Fruit fly (Drosophila melanogaster) whole organism, embryonic: ENCODE results near the gene Ssadh.

ENCODE experiments used
- Atf-2 ChIP-seq: fragments of 200-800 bp; sonication (Bioruptor generic); optimal IDR thresholded peaks from 2 replicates; lab custom pipeline; 2016; ENCODE audit warnings: missing biosample characterization, missing genetic modification characterization
- BEAF-32 ChIP-seq: fragments of 200-800 bp; sonication (Bioruptor generic); optimal IDR thresholded peaks from 3 replicates; lab custom pipeline; 2017; ENCODE audit warnings: missing biosample characterization, missing genetic modification characterization, mild to moderate bottlenecking, moderate library complexity, missing genetic modification reagents
- Bgb ChIP-seq: fragments of 200-800 bp; sonication (Bioruptor generic); IDR thresholded peaks from 2 replicates; pipeline ENCODE4 v1.3.6; 2022; ENCODE audit warnings: missing biosample characterization, missing genetic modification characterization; ENCODE audit not compliant: partially characterized antibody
- CG1024 ChIP-seq: fragments of 200-800 bp; sonication (Bioruptor generic); IDR thresholded peaks from 2 replicates; pipeline ENCODE4 v1.3.6; 2022; ENCODE audit warnings: missing biosample characterization, missing genetic modification characterization
- CG10274 ChIP-seq: fragments of 200-800 bp; sonication (Bioruptor generic); optimal IDR thresholded peaks from 3 replicates; lab custom pipeline; 2017; ENCODE audit warnings: missing biosample characterization, mild to moderate bottlenecking, missing genetic modification characterization
- CG10959 ChIP-seq: fragments of 200-800 bp; sonication (Bioruptor generic); IDR thresholded peaks from 2 replicates; pipeline ENCODE4 v1.3.6; 2022; ENCODE audit warnings: missing biosample characterization, missing genetic modification characterization
- CG11093 ChIP-seq: fragments of 200-800 bp; sonication (Bioruptor generic); IDR thresholded peaks from 3 replicates; pipeline ENCODE4 v1.3.6; 2022; ENCODE audit warnings: missing biosample characterization, missing genetic modification characterization
- CG11560 ChIP-seq: fragments of 200-800 bp; sonication (Bioruptor generic); IDR thresholded peaks from 3 replicates; pipeline ENCODE4 v1.3.6; 2022; ENCODE audit warnings: missing biosample characterization, missing genetic modification characterization
- CG12155 ChIP-seq: fragments of 200-800 bp; sonication (Bioruptor generic); optimal IDR thresholded peaks from 3 replicates; lab custom pipeline; 2016; ENCODE audit warnings: missing biosample characterization, missing genetic modification characterization
- CG13624 ChIP-seq: fragments of 200-800 bp; sonication (Bioruptor generic); optimal IDR thresholded peaks from 2 replicates; lab custom pipeline; 2016; ENCODE audit warnings: missing biosample characterization, missing genetic modification characterization
- CG17612 ChIP-seq: fragments of 200-800 bp; sonication (Bioruptor generic); IDR thresholded peaks from 2 replicates; pipeline ENCODE4 v1.3.6; 2022; ENCODE audit warnings: missing biosample characterization, missing genetic modification characterization
- CG2116 ChIP-seq: fragments of 200-800 bp; sonication (Bioruptor generic); optimal IDR thresholded peaks from 3 replicates; lab custom pipeline; 2018; ENCODE audit warnings: missing biosample characterization, mild to moderate bottlenecking, missing genetic modification characterization
- CG30020 ChIP-seq: fragments of 200-800 bp; optimal IDR thresholded peaks from 2 replicates; lab custom pipeline; 2019; ENCODE audit warnings: missing biosample characterization, mild to moderate bottlenecking, missing genetic modification characterization, moderate library complexity
- CG31224 ChIP-seq: fragments of 200-800 bp; sonication (Bioruptor generic); IDR thresholded peaks from 2 replicates; pipeline ENCODE4 v1.3.6; 2022; ENCODE audit warnings: missing biosample characterization, missing genetic modification characterization
- CG32532 ChIP-seq: fragments of 200-800 bp; sonication (Bioruptor generic); IDR thresholded peaks from 2 replicates; pipeline ENCODE4 v1.3.6; 2022; ENCODE audit warnings: missing biosample characterization, missing genetic modification characterization
- CG3281 ChIP-seq: fragments of 200-800 bp; sonication (Bioruptor generic); optimal IDR thresholded peaks from 3 replicates; lab custom pipeline; 2017; ENCODE audit warnings: missing biosample characterization, mild to moderate bottlenecking, missing genetic modification characterization
- CG34376 ChIP-seq: fragments of 200-800 bp; sonication (Bioruptor generic); optimal IDR thresholded peaks from 2 replicates; lab custom pipeline; 2018; ENCODE audit warnings: missing biosample characterization, mild to moderate bottlenecking, missing genetic modification characterization
- CG34422 ChIP-seq: fragments of 200-800 bp; sonication (Bioruptor generic); IDR thresholded peaks from 3 replicates; pipeline ENCODE4 v1.3.6; 2022; ENCODE audit warnings: missing biosample characterization, missing genetic modification characterization
- CG8359 ChIP-seq: fragments of 200-800 bp; sonication (Bioruptor generic); optimal IDR thresholded peaks from 2 replicates; lab custom pipeline; 2017; ENCODE audit warnings: missing biosample characterization, mild to moderate bottlenecking, missing genetic modification characterization, borderline replicate concordance
- CG8765 ChIP-seq: fragments of 200-800 bp; sonication (Bioruptor generic); IDR thresholded peaks from 2 replicates; pipeline ENCODE4 v1.3.6; 2022; ENCODE audit warnings: missing biosample characterization, missing genetic modification characterization
- CG9817 ChIP-seq: fragments of 200-800 bp; sonication (Bioruptor generic); optimal IDR thresholded peaks from 2 replicates; lab custom pipeline; 2018; ENCODE audit warnings: missing biosample characterization, mild to moderate bottlenecking, missing genetic modification characterization, moderate library complexity
- Dip2 ChIP-seq: fragments of 200-800 bp; sonication (Bioruptor generic); IDR thresholded peaks from 2 replicates; pipeline ENCODE4 v1.3.6; 2022; ENCODE audit warnings: missing biosample characterization, missing genetic modification characterization
- Dp ChIP-seq: fragments of 200-800 bp; sonication (Bioruptor generic); optimal IDR thresholded peaks from 2 replicates; lab custom pipeline; 2018; ENCODE audit warnings: missing biosample characterization, mild to moderate bottlenecking, missing genetic modification characterization, moderate library complexity
- Fer1 ChIP-seq: fragments of 200-800 bp; sonication (Bioruptor generic); optimal IDR thresholded peaks from 2 replicates; lab custom pipeline; 2017; ENCODE audit warnings: missing biosample characterization, mild to moderate bottlenecking, missing genetic modification characterization
- Fer3 ChIP-seq: fragments of 200-800 bp; sonication (Bioruptor generic); optimal IDR thresholded peaks from 2 replicates; lab custom pipeline; 2018; ENCODE audit warnings: missing biosample characterization, mild to moderate bottlenecking, missing genetic modification characterization, moderate library complexity
- H15 ChIP-seq: fragments of 200-800 bp; sonication (Bioruptor generic); IDR thresholded peaks from 3 replicates; pipeline ENCODE4 v1.3.6; 2022; ENCODE audit warnings: missing biosample characterization, missing genetic modification characterization
- H2.0 ChIP-seq: fragments of 200-800 bp; sonication (Bioruptor generic); IDR thresholded peaks from 2 replicates; pipeline ENCODE4 v1.3.6; 2022; ENCODE audit warnings: missing biosample characterization, missing genetic modification characterization
- HLH3B ChIP-seq: fragments of 200-800 bp; sonication (Bioruptor generic); IDR thresholded peaks from 2 replicates; pipeline ENCODE4 v1.3.6; 2022; ENCODE audit warnings: missing biosample characterization, missing genetic modification characterization
- Hey ChIP-seq: fragments of 200-800 bp; sonication (Bioruptor generic); optimal IDR thresholded peaks from 3 replicates; lab custom pipeline; 2018; ENCODE audit warnings: missing biosample characterization, mild to moderate bottlenecking, missing genetic modification characterization
- Hr39 ChIP-seq: fragments of >200 bp; optimal IDR thresholded peaks from 2 replicates; lab custom pipeline; 2017
- Hr51 ChIP-seq, 2 experiments: fragments of 200-800 bp; sonication (Bioruptor generic); optimal IDR thresholded peaks; 2 replicates in 1 of 2; 3 replicates in 1 of 2; lab custom pipeline; 2016 to 2018; ENCODE audit warnings: missing biosample characterization in 2 of 2, missing genetic modification characterization in 2 of 2, mild to moderate bottlenecking in 1 of 2, moderate library complexity in 1 of 2
- Kr ChIP-seq: fragments of 200-800 bp; sonication (Bioruptor generic); optimal IDR thresholded peaks from 2 replicates; lab custom pipeline; 2017; ENCODE audit warnings: missing biosample characterization, mild to moderate bottlenecking, missing genetic modification characterization
- NC2β ChIP-seq: fragments of 200-800 bp; sonication (Bioruptor generic); optimal IDR thresholded peaks from 2 replicates; lab custom pipeline; 2016; ENCODE audit warnings: missing biosample characterization, missing genetic modification characterization
- Nf-YB ChIP-seq: fragments of 200-800 bp; sonication (Bioruptor generic); optimal IDR thresholded peaks from 3 replicates; lab custom pipeline; 2019; ENCODE audit warnings: missing biosample characterization, mild to moderate bottlenecking, missing genetic modification characterization, moderate library complexity
- NfI ChIP-seq: fragments of 200-800 bp; sonication (Bioruptor generic); optimal IDR thresholded peaks from 3 replicates; lab custom pipeline; 2018; ENCODE audit warnings: missing biosample characterization, mild to moderate bottlenecking, missing genetic modification characterization, moderate library complexity
- Xrp1 ChIP-seq: fragments of 200-800 bp; sonication (Bioruptor generic); IDR thresholded peaks from 2 replicates; pipeline ENCODE4 v1.3.6; 2022; ENCODE audit warnings: missing biosample characterization, missing genetic modification characterization
- chm ChIP-seq: fragments of 200-800 bp; sonication (Bioruptor generic); IDR thresholded peaks from 2 replicates; pipeline ENCODE4 v1.3.6; 2022; ENCODE audit warnings: missing biosample characterization, missing genetic modification characterization
- corto ChIP-seq: fragments of 200-800 bp; sonication (Bioruptor generic); optimal IDR thresholded peaks from 2 replicates; lab custom pipeline; 2016; ENCODE audit warnings: missing biosample characterization, mild to moderate bottlenecking, missing genetic modification characterization, moderate library complexity
- dmrt11E ChIP-seq: fragments of 200-800 bp; sonication (Bioruptor generic); optimal IDR thresholded peaks from 3 replicates; lab custom pipeline; 2018; ENCODE audit warnings: missing biosample characterization, mild to moderate bottlenecking, missing genetic modification characterization, moderate library complexity
- fd96Cb ChIP-seq: fragments of 200-800 bp; sonication (Bioruptor generic); optimal IDR thresholded peaks from 2 replicates; lab custom pipeline; 2018; ENCODE audit warnings: missing biosample characterization, mild to moderate bottlenecking, missing genetic modification characterization, moderate library complexity
- gcm ChIP-seq: fragments of 200-800 bp; sonication (Bioruptor generic); optimal IDR thresholded peaks from 2 replicates; lab custom pipeline; 2019; ENCODE audit warnings: missing biosample characterization, mild to moderate bottlenecking, missing genetic modification characterization, moderate library complexity
- gcm2 ChIP-seq: fragments of 200-800 bp; sonication (Bioruptor generic); optimal IDR thresholded peaks from 2 replicates; lab custom pipeline; 2016; ENCODE audit warnings: missing biosample characterization, missing genetic modification characterization
- jigr1 ChIP-seq: fragments of 200-800 bp; sonication (Bioruptor generic); IDR thresholded peaks from 3 replicates; pipeline ENCODE4 v1.3.6; 2022; ENCODE audit warnings: missing biosample characterization, missing genetic modification characterization
- nom ChIP-seq: fragments of 200-800 bp; sonication (Bioruptor generic); optimal IDR thresholded peaks from 2 replicates; lab custom pipeline; 2017; ENCODE audit warnings: missing biosample characterization, missing genetic modification characterization, mild to moderate bottlenecking, moderate library complexity, missing genetic modification reagents
- peb ChIP-seq: fragments of 200-800 bp; sonication (Bioruptor generic); IDR thresholded peaks from 2 replicates; pipeline ENCODE4 v1.3.6; 2022; ENCODE audit warnings: missing biosample characterization, missing genetic modification characterization
- pros ChIP-seq: fragments of 200-800 bp; sonication (Bioruptor generic); optimal IDR thresholded peaks from 3 replicates; lab custom pipeline; 2019; ENCODE audit warnings: missing biosample characterization, mild to moderate bottlenecking, missing genetic modification characterization, moderate library complexity
- ro ChIP-seq: fragments of 200-800 bp; sonication (Bioruptor generic); IDR thresholded peaks from 2 replicates; pipeline ENCODE4 v1.3.6; 2022; ENCODE audit warnings: missing biosample characterization, missing genetic modification characterization
- shn ChIP-seq: fragments of 200-800 bp; sonication (Bioruptor generic); optimal IDR thresholded peaks from 3 replicates; lab custom pipeline; 2016; ENCODE audit warnings: missing biosample characterization, missing genetic modification characterization
- sima ChIP-seq: fragments of 200-800 bp; sonication (Bioruptor generic); optimal IDR thresholded peaks from 2 replicates; lab custom pipeline; 2016; ENCODE audit warnings: missing biosample characterization, missing genetic modification characterization
- trem ChIP-seq: fragments of 200-800 bp; optimal IDR thresholded peaks from 3 replicates; lab custom pipeline; 2019; ENCODE audit warnings: missing biosample characterization, mild to moderate bottlenecking, missing genetic modification characterization, moderate library complexity
- zfh1 ChIP-seq: fragments of 200-800 bp; sonication (Bioruptor generic); IDR thresholded peaks from 3 replicates; pipeline ENCODE4 v1.3.6; 2022; ENCODE audit warnings: missing biosample characterization, missing genetic modification characterization

Ssadh gene

dm6 chr3R:25631079-25631478 is 4.4 kb upstream of the Ssadh start (continued):
- peak; percentile 83 for TF ChIP-seq Xrp1 (GFP tag; lab: Robert Waterston, UW)
- TF ChIP-seq gcm2 (GFP tag; lab: Kevin White, UChicago): peak; percentile 19
- 0 out of 3 replicates have a peak, but pooled peaks have one; percentile 44 for TF ChIP-seq CG11560 (tag; lab: Robert Waterston, UW)
- no peak for TF ChIP-seq ro (GFP tag; lab: Robert Waterston, UW)
- TF ChIP-seq Kr (GFP tag; lab: Kevin White, UChicago): no peak
- peak; percentile 15 for TF ChIP-seq sima (GFP tag; lab: Kevin White, UChicago)
- TF ChIP-seq CG17612 (GFP tag; lab: Robert Waterston, UW): 0 out of 2 replicates have a peak, but pooled peaks have one; percentile 4
- peak; percentile 11 for TF ChIP-seq CG12155 (GFP tag; lab: Kevin White, UChicago)
- no peak for TF ChIP-seq Hr39 (lab: Kevin White, UChicago)
- TF ChIP-seq Hr51 (GFP tag; optimal IDR thresholded peaks at IDR 0.05; lab: Kevin White, UChicago): peak; percentile 37 to 71
- TF ChIP-seq CG13624 (GFP tag; lab: Kevin White, UChicago): peak; percentile 84
- TF ChIP-seq CG2116 (GFP tag; lab: Kevin White, UChicago): no peak
- TF ChIP-seq CG8765 (GFP tag; lab: Robert Waterston, UW): peak; percentile 50; the same call in 1 of the 2 replicates
- peak; percentile 20 for TF ChIP-seq NC2β (GFP tag; lab: Kevin White, UChicago)
- TF ChIP-seq CG34422 (GFP tag; lab: Robert Waterston, UW): peak; percentile 77
- TF ChIP-seq Nf-YB: no peak
- TF ChIP-seq Atf-2 (GFP tag; lab: Kevin White, UChicago): peak; percentile 26
- TF ChIP-seq CG31224: no peak
- no peak for TF ChIP-seq CG10959 (GFP tag; lab: Robert Waterston, UW)
- no peak for TF ChIP-seq Dip2 (GFP tag; lab: Robert Waterston, UW)
- TF ChIP-seq H15 (GFP tag; lab: Robert Waterston, UW): peak; percentile 65; the same call in 2 of the 3 replicates
- TF ChIP-seq CG34376 (GFP tag; lab: Kevin White, UChicago): peak; percentile 27
- no peak for TF ChIP-seq CG10274 (GFP tag; lab: Kevin White, UChicago)
- TF ChIP-seq CG11093 (GFP tag; lab: Robert Waterston, UW): 0 out of 3 replicates have a peak, but pooled peaks have one; percentile 42
- peak; percentile 75 for TF ChIP-seq CG32532 (GFP tag; lab: Robert Waterston, UW)
- peak; percentile 70 for TF ChIP-seq Fer3
- peak; percentile 48 for TF ChIP-seq CG3281 (GFP tag; lab: Kevin White, UChicago)
- peak; percentile 38 for TF ChIP-seq trem (tag; lab: Kevin White, UChicago)
- peak; percentile 65; the same call in 1 of the 2 replicates for TF ChIP-seq chm (GFP tag; lab: Robert Waterston, UW)
- TF ChIP-seq HLH3B: peak; percentile 73
- peak; percentile 65 for TF ChIP-seq fd96Cb (tag; lab: Kevin White, UChicago)
- TF ChIP-seq H2.0 (GFP tag; lab: Robert Waterston, UW): peak; percentile 70
- no peak for TF ChIP-seq Dp
- TF ChIP-seq Fer1 (GFP tag; lab: Kevin White, UChicago): peak; percentile 80
- peak; percentile 23 for TF ChIP-seq Hey (tag; lab: Kevin White, UChicago)
- TF ChIP-seq shn (GFP tag; lab: Kevin White, UChicago): peak; percentile 21
- TF ChIP-seq corto (GFP tag; lab: Kevin White, UChicago): no peak
- peak; percentile 59 for TF ChIP-seq CG9817 (tag; lab: Kevin White, UChicago)
- TF ChIP-seq NfI: peak; percentile 66
- no peak for TF ChIP-seq peb (GFP tag; lab: Robert Waterston, UW)
- TF ChIP-seq jigr1 (GFP tag; lab: Robert Waterston, UW): peak; percentile 76; the same call in 2 of the 3 replicates
- TF ChIP-seq nom (GFP tag; lab: Kevin White, UChicago): no peak
- TF ChIP-seq CG8359: peak; percentile 28
- TF ChIP-seq BEAF-32 (GFP tag; lab: Kevin White, UChicago): no peak
- peak; percentile 60 for TF ChIP-seq CG1024
- TF ChIP-seq pros (GFP tag; lab: Kevin White, UChicago): peak; percentile 91
- peak; percentile 33 for TF ChIP-seq dmrt11E (tag; lab: Kevin White, UChicago)
- no peak for TF ChIP-seq Bgb (GFP tag; lab: Robert Waterston, UW)
- TF ChIP-seq zfh1 (GFP tag; lab: Robert Waterston, UW): peak; percentile 72
- peak; percentile 44 for TF ChIP-seq gcm (GFP tag; lab: Kevin White, UChicago)
- no peak for TF ChIP-seq CG30020
